Fruit fly (Drosophila melanogaster): ENCODE data around the gene CG8773.

The CG8773 gene

DNA sequence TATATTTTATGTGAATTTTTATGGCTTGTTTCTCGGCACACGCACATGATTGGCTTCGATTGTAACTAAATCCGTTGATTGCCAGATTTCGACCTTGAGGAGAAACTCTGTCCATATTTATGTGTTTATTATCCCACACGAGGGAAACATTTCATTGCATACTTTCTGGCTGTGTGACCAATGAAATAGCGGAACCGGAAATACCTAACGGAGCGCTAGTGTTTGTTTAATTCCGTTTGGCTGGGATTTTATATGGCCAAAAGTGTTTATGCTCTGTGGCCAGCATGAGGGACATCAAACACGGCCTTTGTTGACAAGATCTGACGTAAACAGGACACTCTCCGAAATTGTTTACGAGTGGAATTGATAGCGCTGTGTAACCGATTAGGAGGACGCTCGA, 25.3 kb downstream of the CG8773 start (continued):
- no peak for TF ChIP-seq CG33557 (GFP tag; optimal IDR thresholded peaks at IDR 0.05)
- no peak for TF ChIP-seq CG10959 (GFP tag; IDR thresholded peaks at IDR 0.05)
- no peak for TF ChIP-seq CG1603 (tag; optimal IDR thresholded peaks at IDR 0.05)
- TF ChIP-seq fu2 (GFP tag; optimal IDR thresholded peaks at IDR 0.05): no peak
- no peak for TF ChIP-seq CG11695 (GFP tag; IDR thresholded peaks at IDR 0.05)
- no peak for TF ChIP-seq zfh2 (GFP tag; optimal IDR thresholded peaks at IDR 0.05)
- TF ChIP-seq crp (GFP tag; optimal IDR thresholded peaks at IDR 0.05): no peak
- no peak for TF ChIP-seq zen (tag; optimal IDR thresholded peaks at IDR 0.05)
- no peak for TF ChIP-seq crol (GFP tag; IDR thresholded peaks at IDR 0.05)
- TF ChIP-seq hb (GFP tag; IDR thresholded peaks at IDR 0.05; ENCODE audit: partially characterized antibody): no peak
- no peak for TF ChIP-seq CG14710 (tag; optimal IDR thresholded peaks at IDR 0.05)
- no peak for TF ChIP-seq Opbp (GFP tag; IDR thresholded peaks at IDR 0.05; ENCODE audit: partially characterized antibody)
- TF ChIP-seq CG4360 (GFP tag; IDR thresholded peaks at IDR 0.05): no peak
- TF ChIP-seq Xrp1 (GFP tag; IDR thresholded peaks at IDR 0.05): no peak
- TF ChIP-seq HmgD (GFP tag; optimal IDR thresholded peaks at IDR 0.05): no peak
- peak; percentile 30 for TF ChIP-seq Mes4 (GFP tag; optimal IDR thresholded peaks at IDR 0.05)
- TF ChIP-seq CG10565 (GFP tag; optimal IDR thresholded peaks at IDR 0.05): no peak
- no peak for TF ChIP-seq CHES-1-like (GFP tag; optimal IDR thresholded peaks at IDR 0.05)
- no peak for TF ChIP-seq CG11560 (tag; IDR thresholded peaks at IDR 0.05)
- TF ChIP-seq otp (GFP tag; IDR thresholded peaks at IDR 0.05): no peak
- peak; percentile 5 for TF ChIP-seq CG10209 (GFP tag; optimal IDR thresholded peaks at IDR 0.05)
- no peak for TF ChIP-seq bab2 (GFP tag; optimal IDR thresholded peaks at IDR 0.05)
- TF ChIP-seq CG6791 (GFP tag; IDR thresholded peaks at IDR 0.05; ENCODE audit: partially characterized antibody): no peak
- no peak for TF ChIP-seq CG1792 (GFP tag; optimal IDR thresholded peaks at IDR 0.05)
- no peak for TF ChIP-seq CG16813 (GFP tag; IDR thresholded peaks at IDR 0.05; ENCODE audit: partially characterized antibody)
- no peak for TF ChIP-seq Jarid2 (GFP tag; optimal IDR thresholded peaks at IDR 0.05)
- no peak for TF ChIP-seq jigr1 (GFP tag; IDR thresholded peaks at IDR 0.05)
- TF ChIP-seq CG11696 (GFP tag; IDR thresholded peaks at IDR 0.05): peak; percentile 67
- TF ChIP-seq fd3F (GFP tag; optimal IDR thresholded peaks at IDR 0.05): peak; percentile 15
- peak; percentile 16; the same call in 1 of the 2 replicates for TF ChIP-seq sens-2 (GFP tag; IDR thresholded peaks at IDR 0.05)
- TF ChIP-seq gce (GFP tag; IDR thresholded peaks at IDR 0.05): peak; percentile 69; the same call in 2 of the 3 replicates
- TF ChIP-seq CG1529 (GFP tag; optimal IDR thresholded peaks at IDR 0.05): no peak
- no peak for TF ChIP-seq CG9876 (GFP tag; optimal IDR thresholded peaks at IDR 0.05)
- TF ChIP-seq lola (GFP tag; optimal IDR thresholded peaks at IDR 0.05): no peak
- TF ChIP-seq sr (GFP tag; IDR thresholded peaks at IDR 0.05): peak; percentile 24; the same call in 1 of the 3 replicates
- TF ChIP-seq ham (GFP tag; IDR thresholded peaks at IDR 0.05): no peak
- no peak for TF ChIP-seq CG12391 (tag; optimal IDR thresholded peaks at IDR 0.05)
- no peak for TF ChIP-seq ase (GFP tag; IDR thresholded peaks at IDR 0.05)
- TF ChIP-seq dmrt11E (tag; optimal IDR thresholded peaks at IDR 0.05): no peak
- no peak for TF ChIP-seq YL-1 (GFP tag; optimal IDR thresholded peaks at IDR 0.05)
- TF ChIP-seq Sin3A (optimal IDR thresholded peaks at IDR 0.05): no peak
- TF ChIP-seq BEAF-32 (GFP tag; optimal IDR thresholded peaks at IDR 0.05): no peak
- no peak for TF ChIP-seq CG13123 (GFP tag; optimal IDR thresholded peaks at IDR 0.05)
- no peak for TF ChIP-seq CG2889 (GFP tag; IDR thresholded peaks at IDR 0.05)
- no peak for TF ChIP-seq kah (GFP tag; optimal IDR thresholded peaks at IDR 0.05)
- TF ChIP-seq Adf1 (GFP tag; IDR thresholded peaks at IDR 0.05): no peak
- TF ChIP-seq Xbp1 (GFP tag; optimal IDR thresholded peaks at IDR 0.05): no peak
- no peak for TF ChIP-seq Hand (GFP tag; optimal IDR thresholded peaks at IDR 0.05)
- TF ChIP-seq pum (GFP tag; optimal IDR thresholded peaks at IDR 0.05): no peak
- TF ChIP-seq caup (GFP tag; optimal IDR thresholded peaks at IDR 0.05; ENCODE audit: severe bottlenecking): no peak
- TF ChIP-seq sc (optimal IDR thresholded peaks at IDR 0.05): no peak
- TF ChIP-seq sc (GFP tag; optimal IDR thresholded peaks at IDR 0.05): peak; percentile 27

Measured in whole organism, embryonic.